Fruit fly (Drosophila melanogaster) whole organism, embryonic: ENCODE measurements around the gene cwo.

Source experiments
- CG10321 ChIP-seq: fragments of 200-800 bp; sonication (Bioruptor generic); IDR thresholded peaks from 2 replicates; pipeline ENCODE4 v1.3.6; 2022; ENCODE audit warnings: missing biosample characterization, missing genetic modification characterization
- CG10959 ChIP-seq: fragments of 200-800 bp; sonication (Bioruptor generic); IDR thresholded peaks from 2 replicates; pipeline ENCODE4 v1.3.6; 2022; ENCODE audit warnings: missing biosample characterization, missing genetic modification characterization
- CG10979 ChIP-seq: fragments of 200-800 bp; sonication (Bioruptor generic); optimal IDR thresholded peaks from 2 replicates; lab custom pipeline; 2018; ENCODE audit warnings: missing biosample characterization, mild to moderate bottlenecking, missing genetic modification characterization, moderate library complexity
- CG11456 ChIP-seq: fragments of 200-800 bp; sonication (Bioruptor generic); IDR thresholded peaks from 3 replicates; pipeline ENCODE4 v1.3.6; 2022; ENCODE audit warnings: missing biosample characterization, missing genetic modification characterization
- CG11504 ChIP-seq: fragments of 200-800 bp; sonication (Bioruptor generic); optimal IDR thresholded peaks from 3 replicates; lab custom pipeline; 2019; ENCODE audit warnings: missing biosample characterization, mild to moderate bottlenecking, missing genetic modification characterization, moderate library complexity
- CG12942 ChIP-seq: fragments of 200-800 bp; sonication (Bioruptor generic); optimal IDR thresholded peaks from 3 replicates; lab custom pipeline; 2016; ENCODE audit warnings: missing biosample characterization, missing genetic modification characterization
- CG14050 ChIP-seq: fragments of 200-800 bp; sonication (Bioruptor generic); IDR thresholded peaks from 3 replicates; pipeline ENCODE4 v1.3.6; 2022; ENCODE audit warnings: missing biosample characterization, missing genetic modification characterization
- CG14667 ChIP-seq: fragments of 200-800 bp; sonication (Bioruptor generic); IDR thresholded peaks from 2 replicates; pipeline ENCODE4 v1.3.6; 2022; ENCODE audit warnings: missing biosample characterization, missing genetic modification characterization
- CG14710 ChIP-seq: fragments of 200-800 bp; sonication (Bioruptor generic); optimal IDR thresholded peaks from 3 replicates; lab custom pipeline; 2019; ENCODE audit warnings: missing biosample characterization, mild to moderate bottlenecking, missing genetic modification characterization, moderate library complexity
- CG15696 ChIP-seq: fragments of 200-800 bp; sonication (Bioruptor generic); optimal IDR thresholded peaks from 2 replicates; lab custom pipeline; 2019; ENCODE audit warnings: missing biosample characterization, mild to moderate bottlenecking, missing genetic modification characterization, moderate library complexity
- CG18262 ChIP-seq: fragments of 200-800 bp; optimal IDR thresholded peaks from 3 replicates; lab custom pipeline; 2019; ENCODE audit warnings: missing biosample characterization, mild to moderate bottlenecking, missing genetic modification characterization, moderate library complexity
- CG2129 ChIP-seq: fragments of 200-800 bp; sonication (Bioruptor generic); IDR thresholded peaks from 2 replicates; pipeline ENCODE4 v1.3.6; 2022; ENCODE audit warnings: missing biosample characterization, missing genetic modification characterization; ENCODE audit not compliant: partially characterized antibody
- CG33557 ChIP-seq: fragments of 200-800 bp; sonication (Bioruptor generic); optimal IDR thresholded peaks from 2 replicates; lab custom pipeline; 2019; ENCODE audit warnings: missing biosample characterization, mild to moderate bottlenecking, missing genetic modification characterization, moderate library complexity
- CG4360 ChIP-seq: fragments of 200-800 bp; sonication (Bioruptor generic); IDR thresholded peaks from 2 replicates; pipeline ENCODE4 v1.3.6; 2022; ENCODE audit warnings: missing biosample characterization, missing genetic modification characterization
- CG4820 ChIP-seq: fragments of 200-800 bp; sonication (Bioruptor generic); optimal IDR thresholded peaks from 3 replicates; lab custom pipeline; 2016; ENCODE audit warnings: missing biosample characterization, missing genetic modification characterization
- CG6175 ChIP-seq: fragments of 200-800 bp; sonication (Bioruptor generic); IDR thresholded peaks from 3 replicates; pipeline ENCODE4 v1.3.6; 2022; ENCODE audit warnings: missing biosample characterization, missing genetic modification characterization
- CG7271 ChIP-seq: fragments of 200-800 bp; sonication (Bioruptor generic); optimal IDR thresholded peaks from 2 replicates; lab custom pipeline; 2018; ENCODE audit warnings: missing biosample characterization, mild to moderate bottlenecking, missing genetic modification characterization, moderate library complexity
- CG7556 ChIP-seq: fragments of 200-800 bp; sonication (Bioruptor generic); optimal IDR thresholded peaks from 2 replicates; lab custom pipeline; 2017; ENCODE audit warnings: missing biosample characterization, mild to moderate bottlenecking, missing genetic modification characterization
- CG9727 ChIP-seq: fragments of 200-800 bp; sonication (Bioruptor generic); optimal IDR thresholded peaks from 3 replicates; lab custom pipeline; 2017; ENCODE audit warnings: missing biosample characterization, mild to moderate bottlenecking, missing genetic modification characterization
- D ChIP-seq, 2 experiments: fragments of 200-800 bp in 1 of 2; fragments of >200 bp in 1 of 2; sonication (Bioruptor generic) in 1 of 2; optimal IDR thresholded peaks; 2 replicates in 1 of 2; 3 replicates in 1 of 2; lab custom pipeline; 2017; ENCODE audit warnings: mild to moderate bottlenecking in 1 of 2, missing biosample characterization in 1 of 2, missing genetic modification characterization in 1 of 2, missing genetic modification reagents in 1 of 2
- Deaf1 ChIP-seq: fragments of 200-800 bp; optimal IDR thresholded peaks from 3 replicates; lab custom pipeline; 2019; ENCODE audit warnings: missing biosample characterization, mild to moderate bottlenecking, missing genetic modification characterization, moderate library complexity
- Ets65A ChIP-seq: fragments of 200-800 bp; sonication (Bioruptor generic); peaks from one replicate; lab custom pipeline; 2016; ENCODE audit warnings: missing biosample characterization, missing genetic modification characterization
- HmgZ ChIP-seq: fragments of 200-800 bp; sonication (Bioruptor generic); optimal IDR thresholded peaks from 2 replicates; lab custom pipeline; 2018; ENCODE audit warnings: missing biosample characterization, mild to moderate bottlenecking, missing genetic modification characterization
- Jarid2 ChIP-seq: fragments of 200-800 bp; sonication (Bioruptor generic); optimal IDR thresholded peaks from 3 replicates; lab custom pipeline; 2017; ENCODE audit warnings: mild to moderate bottlenecking, missing biosample characterization, missing genetic modification reagents, missing genetic modification characterization
- Med ChIP-seq: fragments of 200-800 bp; sonication (Bioruptor generic); peaks from one replicate; lab custom pipeline; 2016; ENCODE audit warnings: missing biosample characterization, missing genetic modification characterization, mild to moderate bottlenecking, inconsistent platforms, moderate library complexity
- Mes4 ChIP-seq: fragments of 200-800 bp; sonication (Bioruptor generic); optimal IDR thresholded peaks from 2 replicates; lab custom pipeline; 2016; ENCODE audit warnings: missing biosample characterization, missing genetic modification characterization
- Nf-YC ChIP-seq: fragments of 200-800 bp; optimal IDR thresholded peaks from 3 replicates; lab custom pipeline; 2019; ENCODE audit warnings: missing biosample characterization, mild to moderate bottlenecking, missing genetic modification characterization, moderate library complexity
- Rfx ChIP-seq: fragments of 200-800 bp; sonication (Bioruptor generic); IDR thresholded peaks from 2 replicates; pipeline ENCODE4 v1.3.6; 2022; ENCODE audit warnings: missing biosample characterization, missing genetic modification characterization
- Sin3A ChIP-seq: fragments of >200 bp; optimal IDR thresholded peaks from 2 replicates; lab custom pipeline; 2018
- Stat92E ChIP-seq, 3 experiments: fragments of >200 bp in 2 of 3; fragments of 200-800 bp in 1 of 3; sonication (Bioruptor generic) in 1 of 3; optimal IDR thresholded peaks; 2 replicates each; lab custom pipeline; 2017 to 2019; ENCODE audit warnings: missing biosample characterization in 3 of 3, missing genetic modification characterization in 3 of 3, mild to moderate bottlenecking in 1 of 3, moderate library complexity in 1 of 3
- al ChIP-seq: fragments of 200-800 bp; sonication (Bioruptor generic); IDR thresholded peaks from 2 replicates; pipeline ENCODE4 v1.3.6; 2022; ENCODE audit warnings: missing biosample characterization, missing genetic modification characterization
- az2 ChIP-seq: fragments of 200-800 bp; sonication (Bioruptor generic); optimal IDR thresholded peaks from 3 replicates; lab custom pipeline; 2016; ENCODE audit warnings: missing biosample characterization, missing genetic modification characterization
- bowl ChIP-seq: fragments of 200-800 bp; sonication (Bioruptor generic); IDR thresholded peaks from 2 replicates; pipeline ENCODE4 v1.3.6; 2022; ENCODE audit warnings: missing biosample characterization, missing genetic modification characterization
- cad ChIP-seq: fragments of >200 bp; optimal IDR thresholded peaks from 2 replicates; lab custom pipeline; 2017; ENCODE audit warnings: missing biosample characterization, missing genetic modification characterization
- dmrt11E ChIP-seq: fragments of 200-800 bp; sonication (Bioruptor generic); optimal IDR thresholded peaks from 3 replicates; lab custom pipeline; 2018; ENCODE audit warnings: missing biosample characterization, mild to moderate bottlenecking, missing genetic modification characterization, moderate library complexity
- eve ChIP-seq, 2 experiments: fragments of >200 bp; optimal IDR thresholded peaks; 2 replicates each; lab custom pipeline; 2017; ENCODE audit warnings: missing biosample characterization in 2 of 2, missing genetic modification characterization in 2 of 2
- kah ChIP-seq: fragments of 200-800 bp; sonication (Bioruptor generic); optimal IDR thresholded peaks from 2 replicates; lab custom pipeline; 2018; ENCODE audit warnings: missing biosample characterization, mild to moderate bottlenecking, missing genetic modification characterization
- knrl ChIP-seq: fragments of 200-800 bp; sonication (Bioruptor generic); IDR thresholded peaks from 3 replicates; pipeline ENCODE4 v1.3.6; 2022; ENCODE audit warnings: missing biosample characterization, missing genetic modification characterization; ENCODE audit not compliant: partially characterized antibody
- nau ChIP-seq: fragments of 200-800 bp; sonication (Bioruptor generic); optimal IDR thresholded peaks from 3 replicates; lab custom pipeline; 2017; ENCODE audit warnings: missing biosample characterization, mild to moderate bottlenecking, missing genetic modification characterization, missing genetic modification reagents
- phol ChIP-seq: fragments of 200-800 bp; sonication (Bioruptor generic); optimal IDR thresholded peaks from 3 replicates; lab custom pipeline; 2018; ENCODE audit warnings: missing biosample characterization, mild to moderate bottlenecking, missing genetic modification characterization, moderate library complexity
- row ChIP-seq: fragments of 200-800 bp; sonication (Bioruptor generic); IDR thresholded peaks from 3 replicates; pipeline ENCODE4 v1.3.6; 2022; ENCODE audit warnings: missing biosample characterization, missing genetic modification characterization
- sens ChIP-seq: fragments of 200-800 bp; sonication (Bioruptor generic); peaks from one replicate; lab custom pipeline; 2016; ENCODE audit warnings: missing biosample characterization, missing genetic modification characterization
- seq ChIP-seq: fragments of 200-800 bp; sonication (Bioruptor generic); IDR thresholded peaks from 2 replicates; pipeline ENCODE4 v1.3.6; 2022; ENCODE audit warnings: missing biosample characterization, missing genetic modification characterization
- slou ChIP-seq: fragments of 200-800 bp; sonication (Bioruptor generic); optimal IDR thresholded peaks from 3 replicates; lab custom pipeline; 2016; ENCODE audit warnings: missing biosample characterization, missing genetic modification characterization
- tap ChIP-seq: fragments of 200-800 bp; optimal IDR thresholded peaks from 3 replicates; lab custom pipeline; 2019; ENCODE audit warnings: missing biosample characterization, mild to moderate bottlenecking, missing genetic modification characterization, moderate library complexity
- tgo ChIP-seq: fragments of 200-800 bp; sonication (Bioruptor generic); IDR thresholded peaks from 3 replicates; pipeline ENCODE4 v1.3.6; 2022; ENCODE audit warnings: missing biosample characterization, missing genetic modification characterization
- zen ChIP-seq: fragments of 200-800 bp; sonication (Bioruptor generic); optimal IDR thresholded peaks from 3 replicates; lab custom pipeline; 2018; ENCODE audit warnings: missing biosample characterization, mild to moderate bottlenecking, missing genetic modification characterization, moderate library complexity
- zf30C ChIP-seq: fragments of 200-800 bp; sonication (Bioruptor generic); optimal IDR thresholded peaks from 3 replicates; lab custom pipeline; 2018; ENCODE audit warnings: missing biosample characterization, mild to moderate bottlenecking, missing genetic modification characterization

Gene cwo

DNA sequence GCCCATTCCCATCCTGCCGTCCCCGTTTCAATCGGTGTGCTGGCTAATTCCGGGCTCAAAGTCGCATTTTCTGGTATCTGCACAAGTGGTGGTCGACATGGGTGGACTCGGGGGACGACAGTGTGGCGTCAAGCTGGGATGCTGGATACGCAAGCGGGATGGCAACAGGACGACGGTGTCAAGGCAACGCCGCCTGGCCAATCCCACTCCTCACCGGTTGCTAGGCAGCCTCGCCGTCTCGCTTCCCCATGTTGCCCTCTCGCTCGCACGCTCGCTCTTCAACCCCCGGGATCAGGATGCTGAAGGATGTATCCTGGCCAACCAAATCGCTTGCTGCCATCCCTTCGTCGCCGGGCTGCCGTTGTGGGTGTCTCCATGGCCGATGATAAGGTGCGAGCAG lies 19.8 kb upstream of the cwo start (continued):
- TF ChIP-seq Rfx (GFP tag; lab: Robert Waterston, UW) (peak; percentile 95), zf30C (GFP tag; lab: Kevin White, UChicago) (no peak), seq (peak; percentile 96), knrl (0 out of 3 replicates have a peak, but pooled peaks have one; percentile 13), CG9727 (GFP tag; lab: Kevin White, UChicago) (peak; percentile 42), Deaf1 (tag; lab: Kevin White, UChicago) (peak; percentile 72), CG10321 (GFP tag; lab: Robert Waterston, UW) (peak; percentile 95), Jarid2 (peak; percentile 34), CG11456 (0 out of 3 replicates have a peak, but pooled peaks have one; percentile 34), Nf-YC (tag; lab: Kevin White, UChicago) (peak; percentile 99)

DNA sequence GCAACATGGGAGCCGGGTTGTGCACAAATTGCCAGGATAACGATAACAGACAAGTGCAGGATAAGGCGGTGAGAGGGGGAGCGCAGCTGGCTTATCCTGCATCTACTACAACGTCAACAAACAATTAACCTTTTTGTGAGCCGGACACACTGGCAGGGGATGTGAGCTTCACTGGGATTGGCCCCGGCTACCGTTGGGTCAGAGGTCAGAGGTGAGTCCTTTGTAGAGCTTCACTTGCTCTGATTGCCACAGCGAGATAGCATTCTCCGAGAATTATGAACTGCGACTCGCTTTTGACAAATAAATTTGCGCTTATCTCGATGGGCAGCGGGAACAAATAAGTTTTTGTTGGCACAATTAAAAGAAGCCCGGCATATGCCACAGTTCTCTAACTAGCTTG lies 18.3 kb upstream of the cwo start:
- 0 out of 2 replicates have a peak, but pooled peaks have one; percentile 34 for TF ChIP-seq CG10959
- no peak for TF ChIP-seq CG18262

DNA sequence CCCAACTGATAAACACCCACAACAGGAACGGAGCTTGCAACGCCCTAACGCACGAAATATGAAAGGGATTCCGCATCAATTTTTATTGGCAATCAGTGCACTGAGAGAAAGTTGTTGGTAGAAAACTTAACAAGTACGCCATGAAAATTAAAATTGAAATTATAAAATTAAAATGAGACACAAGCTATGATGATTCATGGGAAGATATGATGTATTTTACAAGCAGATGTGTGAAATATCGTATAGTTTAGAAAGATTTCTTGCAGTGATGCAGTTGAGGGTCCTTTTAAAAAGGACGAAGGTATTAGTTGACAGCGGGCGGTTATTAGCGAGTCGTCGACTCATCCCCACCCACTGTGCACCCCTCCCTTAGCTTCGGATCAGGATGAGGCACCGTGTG lies 17.6 kb upstream of the cwo start:
- no peak for TF ChIP-seq HmgZ (tag; lab: Kevin White, UChicago)
- TF ChIP-seq CG33557 (GFP tag; lab: Kevin White, UChicago), result peak; percentile 30
- TF ChIP-seq zf30C (GFP tag; lab: Kevin White, UChicago), result peak; percentile 13
- TF ChIP-seq bowl (GFP tag; lab: Robert Waterston, UW), result no peak
- TF ChIP-seq CG6175 (GFP tag; lab: Robert Waterston, UW), result no peak
- no peak for TF ChIP-seq D (optimal IDR thresholded peaks at IDR 0.05; lab: Kevin White, UChicago)
- peak; percentile 20 for TF ChIP-seq D (GFP tag; optimal IDR thresholded peaks at IDR 0.05; lab: Kevin White, UChicago)
- peak; percentile 6 for TF ChIP-seq CG7556 (GFP tag; lab: Kevin White, UChicago)
- TF ChIP-seq az2, result peak; percentile 28
- peak; percentile 49 for TF ChIP-seq CG11504 (tag; lab: Kevin White, UChicago)
- peak; percentile 25; the same call in 1 of the 3 replicates for TF ChIP-seq tgo (GFP tag; lab: Robert Waterston, UW)
- peak; percentile 52 for TF ChIP-seq phol (tag; lab: Kevin White, UChicago)
- TF ChIP-seq CG4820, result peak; percentile 24
- TF ChIP-seq sens (GFP tag; lab: Kevin White, UChicago), result peak; percentile 70
- TF ChIP-seq eve (GFP tag; optimal IDR thresholded peaks at IDR 0.05; lab: Kevin White, UChicago), result no peak
- TF ChIP-seq CG12942 (GFP tag; lab: Kevin White, UChicago), result no peak
- peak; percentile 78 for TF ChIP-seq zen
- no peak for TF ChIP-seq CG2129 (GFP tag; lab: Robert Waterston, UW)
- peak; percentile 45 for TF ChIP-seq CG14710
- no peak for TF ChIP-seq CG14050 (GFP tag; lab: Robert Waterston, UW)
- no peak for TF ChIP-seq CG4360 (GFP tag; lab: Robert Waterston, UW)
- TF ChIP-seq Sin3A (lab: Kevin White, UChicago), result no peak
- TF ChIP-seq cad (GFP tag; lab: Kevin White, UChicago), result no peak
- peak; percentile 66 for TF ChIP-seq CG10979 (tag; lab: Kevin White, UChicago)
- TF ChIP-seq slou (GFP tag; lab: Kevin White, UChicago), result no peak
- peak; percentile 29 for TF ChIP-seq CG15696
- TF ChIP-seq row, result peak; percentile 49; the same call in 2 of the 3 replicates
- TF ChIP-seq CG7271 (tag; lab: Kevin White, UChicago), result peak; percentile 14
- peak; percentile 59 for TF ChIP-seq Med (GFP tag; lab: Kevin White, UChicago)
- TF ChIP-seq kah (GFP tag; lab: Kevin White, UChicago), result no peak
- TF ChIP-seq Ets65A, result peak; percentile 92
- TF ChIP-seq Stat92E (GFP tag; optimal IDR thresholded peaks at IDR 0.05; lab: Kevin White, UChicago), result no peak
- TF ChIP-seq nau (GFP tag; lab: Kevin White, UChicago), result no peak
- no peak for TF ChIP-seq Mes4 (GFP tag; lab: Kevin White, UChicago)
- peak; percentile 69 for TF ChIP-seq dmrt11E (tag; lab: Kevin White, UChicago)
- 0 out of 2 replicates have a peak, but pooled peaks have one; percentile 27 for TF ChIP-seq CG14667 (GFP tag; lab: Robert Waterston, UW)
- no peak for TF ChIP-seq al (GFP tag; lab: Robert Waterston, UW)
- TF ChIP-seq tap (tag; lab: Kevin White, UChicago), result no peak
